Fruit fly (Drosophila melanogaster): Measurements from ENCODE around the gene Cul6.

Cul6 gene

DNA sequence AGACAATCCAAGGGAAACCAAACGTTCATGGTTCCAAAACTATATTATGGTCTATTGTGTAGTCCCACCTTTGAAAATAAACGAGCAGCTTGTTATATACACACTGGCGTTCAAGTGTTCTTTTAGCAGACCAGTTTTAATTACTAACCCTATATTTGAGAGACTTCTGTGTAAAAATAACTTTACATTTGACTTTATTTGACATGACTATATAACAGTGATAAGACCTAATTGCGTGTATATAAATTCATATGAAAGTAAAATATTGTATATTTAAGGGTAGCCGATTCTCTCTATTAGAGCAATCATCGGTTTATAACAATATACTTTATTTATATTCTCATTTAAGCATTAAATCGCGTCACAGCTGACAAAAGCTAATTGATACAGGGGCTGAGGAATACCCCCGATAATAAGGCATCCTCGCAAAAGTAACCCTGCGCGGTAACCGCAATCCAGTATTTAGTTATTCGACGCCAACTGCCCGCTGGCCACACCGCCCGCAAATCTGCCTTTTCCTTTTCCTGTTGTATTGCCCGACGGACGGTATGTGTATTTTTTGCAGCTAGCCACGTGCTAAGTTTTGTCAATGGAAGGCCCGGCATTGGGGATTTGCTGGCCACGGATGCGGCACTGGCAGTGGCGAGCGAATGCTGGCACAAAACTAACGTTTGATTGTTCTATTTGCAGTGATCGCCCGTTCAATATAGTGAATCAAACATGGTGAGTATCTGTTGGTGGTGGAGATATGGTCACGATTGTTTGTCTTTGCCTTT is 30.0 kb upstream of the Cul6 start, which contains the start of gene RpS4:
Gene RpS4, plus strand, starts transcription at position 465 of the 776 bp plus-strand sequence.
- TF ChIP-seq CG1620 (GFP tag; optimal IDR thresholded peaks at IDR 0.05) (peak; percentile 95), ovo (GFP tag; optimal IDR thresholded peaks at IDR 0.05) (peak; percentile 88), CG5204 (GFP tag; optimal IDR thresholded peaks at IDR 0.05) (no peak), cic (GFP tag; optimal IDR thresholded peaks at IDR 0.05) (peak; percentile 61), Hr96 (GFP tag; optimal IDR thresholded peaks at IDR 0.05) (peak; percentile 88), CG7101 (tag; optimal IDR thresholded peaks at IDR 0.05) (peak; percentile 91), toe (GFP tag; optimal IDR thresholded peaks at IDR 0.05) (peak; percentile 81), tj (GFP tag; optimal IDR thresholded peaks at IDR 0.05) (peak; percentile 71), CG14711 (tag; optimal IDR thresholded peaks at IDR 0.05) (peak; percentile 75), kay (GFP tag; ENCODE audit: borderline replicate concordance) (no peak), CG7045 (GFP tag; optimal IDR thresholded peaks at IDR 0.05) (peak; percentile 89), cnc (optimal IDR thresholded peaks at IDR 0.05) (no peak), Clk (GFP tag; optimal IDR thresholded peaks at IDR 0.05) (peak; percentile 76), pad (GFP tag; optimal IDR thresholded peaks at IDR 0.05) (peak; percentile 79), CG12768 (GFP tag; optimal IDR thresholded peaks at IDR 0.05) (peak; percentile 92), Crg-1 (GFP tag; optimal IDR thresholded peaks at IDR 0.05) (peak; percentile 93), Mnt (GFP tag; optimal IDR thresholded peaks at IDR 0.05) (peak; percentile 98), CG11617 (GFP tag; optimal IDR thresholded peaks at IDR 0.05) (peak; percentile 91), bab1 (GFP tag; optimal IDR thresholded peaks at IDR 0.05) (peak; percentile 93), CG33017 (tag; optimal IDR thresholded peaks at IDR 0.05) (peak; percentile 84)

DNA sequence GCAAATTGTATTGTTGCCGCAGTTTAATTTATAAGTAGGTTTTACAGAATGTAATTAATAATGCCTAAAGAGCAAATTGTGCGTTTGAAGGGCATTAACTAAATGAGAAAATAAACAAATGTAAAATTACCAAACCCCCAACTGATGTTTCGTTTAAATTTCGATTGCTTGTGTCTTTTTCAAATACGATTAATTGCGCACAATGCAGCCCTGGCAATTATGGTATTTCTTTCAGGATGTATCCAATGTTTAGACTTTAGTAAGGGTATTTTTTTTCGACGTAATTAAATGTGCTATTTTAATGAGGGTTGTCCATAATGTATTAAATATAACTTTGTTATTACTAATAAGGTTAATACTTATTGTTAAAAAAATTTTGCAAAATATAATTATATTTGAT is 29.4 kb upstream of the Cul6 start:
- TF ChIP-seq CG1620 (GFP tag; optimal IDR thresholded peaks at IDR 0.05) (no peak), bab1 (GFP tag; optimal IDR thresholded peaks at IDR 0.05) (peak; percentile 3), cic (GFP tag; optimal IDR thresholded peaks at IDR 0.05) (no peak), CG14711 (tag; optimal IDR thresholded peaks at IDR 0.05) (no peak), pad (GFP tag; optimal IDR thresholded peaks at IDR 0.05) (no peak), kay (GFP tag; ENCODE audit: borderline replicate concordance) (no peak)

DNA sequence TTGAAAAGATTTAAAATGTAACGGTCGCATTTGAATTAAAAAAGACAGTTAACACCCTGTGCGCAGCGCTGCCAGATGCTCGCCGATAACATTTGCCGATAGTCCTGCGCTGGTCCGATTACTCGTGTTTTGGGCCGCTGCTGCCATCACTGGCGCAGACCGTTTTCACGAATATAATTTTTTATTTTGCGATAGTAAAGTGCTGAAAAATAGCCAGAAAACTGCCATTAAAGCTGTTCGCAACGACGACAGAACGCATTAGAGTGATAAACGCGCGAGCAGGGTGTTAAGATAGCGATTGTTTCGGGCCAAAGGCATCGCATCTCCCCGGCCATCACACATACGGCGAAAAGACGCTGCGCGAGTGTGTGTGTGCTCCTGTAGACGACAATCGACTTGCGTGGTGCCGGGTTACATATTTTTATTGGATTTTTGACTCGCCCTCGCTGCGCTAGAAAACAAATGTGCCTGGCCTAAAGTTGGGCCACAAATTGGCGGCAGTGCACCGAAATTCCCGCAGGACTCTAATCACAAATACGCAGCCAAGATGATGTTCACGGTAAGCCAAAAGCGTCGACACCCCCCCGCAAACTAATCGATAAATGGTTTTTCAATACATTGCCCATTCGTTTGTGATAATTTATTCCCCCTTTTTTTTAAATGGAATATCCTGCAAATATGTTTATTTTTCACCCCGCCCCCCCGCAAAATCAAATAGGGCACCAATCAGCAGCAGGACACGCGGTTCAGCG is 25.4 kb upstream of the Cul6 start, which contains the start of gene Srrm1:
Gene Srrm1, plus strand, starts transcription at position 116 of the 752 bp plus-strand sequence.
- TF ChIP-seq toe (GFP tag; optimal IDR thresholded peaks at IDR 0.05), result peak; percentile 26
- TF ChIP-seq CG1620 (GFP tag; optimal IDR thresholded peaks at IDR 0.05), result peak; percentile 55
- TF ChIP-seq cic (GFP tag; optimal IDR thresholded peaks at IDR 0.05), result no peak
- TF ChIP-seq bab1 (GFP tag; optimal IDR thresholded peaks at IDR 0.05), result peak; percentile 50
- TF ChIP-seq Mnt (GFP tag; optimal IDR thresholded peaks at IDR 0.05), result peak; percentile 24
- TF ChIP-seq CG11617 (GFP tag; optimal IDR thresholded peaks at IDR 0.05), result no peak
- no peak for TF ChIP-seq CG5204 (GFP tag; optimal IDR thresholded peaks at IDR 0.05)
- TF ChIP-seq CG12768 (GFP tag; optimal IDR thresholded peaks at IDR 0.05), result no peak
- TF ChIP-seq ovo (GFP tag; optimal IDR thresholded peaks at IDR 0.05), result peak; percentile 26
- TF ChIP-seq CG7045 (GFP tag; optimal IDR thresholded peaks at IDR 0.05), result no peak
- TF ChIP-seq Crg-1 (GFP tag; optimal IDR thresholded peaks at IDR 0.05), result peak; percentile 26
- TF ChIP-seq cnc (optimal IDR thresholded peaks at IDR 0.05), result no peak
- TF ChIP-seq Clk (GFP tag; optimal IDR thresholded peaks at IDR 0.05), result no peak
- no peak for TF ChIP-seq CG7101 (tag; optimal IDR thresholded peaks at IDR 0.05)
- TF ChIP-seq Hr96 (GFP tag; optimal IDR thresholded peaks at IDR 0.05), result peak; percentile 45

DNA sequence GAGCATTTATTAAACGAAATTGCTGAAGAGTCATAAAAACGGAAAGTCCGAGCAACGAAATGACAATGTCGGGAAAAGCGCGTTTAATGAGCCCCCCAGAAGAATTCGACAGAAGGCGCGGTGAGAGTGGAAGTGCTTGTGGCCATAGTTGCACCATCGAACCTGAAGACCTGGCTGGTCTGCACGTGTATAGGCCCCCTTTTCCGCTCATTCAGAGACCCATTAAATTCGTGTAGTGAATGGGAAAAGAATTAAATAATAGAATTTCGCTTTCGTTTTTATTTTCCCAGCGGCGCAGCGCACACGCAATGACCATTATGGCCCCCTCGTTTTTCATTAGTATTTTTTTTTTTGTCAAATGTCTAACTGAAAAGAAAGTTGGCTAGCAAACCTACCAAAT is 21.9 kb upstream of the Cul6 start:
- peak; percentile 25 for TF ChIP-seq bab1 (GFP tag; optimal IDR thresholded peaks at IDR 0.05)
- no peak for TF ChIP-seq toe (GFP tag; optimal IDR thresholded peaks at IDR 0.05)

dm6 chr3L:13032915-13033282 is 21.4 kb upstream of the Cul6 start:
- TF ChIP-seq kay (GFP tag; ENCODE audit: borderline replicate concordance) (no peak), cnc (optimal IDR thresholded peaks at IDR 0.05) (no peak)

DNA sequence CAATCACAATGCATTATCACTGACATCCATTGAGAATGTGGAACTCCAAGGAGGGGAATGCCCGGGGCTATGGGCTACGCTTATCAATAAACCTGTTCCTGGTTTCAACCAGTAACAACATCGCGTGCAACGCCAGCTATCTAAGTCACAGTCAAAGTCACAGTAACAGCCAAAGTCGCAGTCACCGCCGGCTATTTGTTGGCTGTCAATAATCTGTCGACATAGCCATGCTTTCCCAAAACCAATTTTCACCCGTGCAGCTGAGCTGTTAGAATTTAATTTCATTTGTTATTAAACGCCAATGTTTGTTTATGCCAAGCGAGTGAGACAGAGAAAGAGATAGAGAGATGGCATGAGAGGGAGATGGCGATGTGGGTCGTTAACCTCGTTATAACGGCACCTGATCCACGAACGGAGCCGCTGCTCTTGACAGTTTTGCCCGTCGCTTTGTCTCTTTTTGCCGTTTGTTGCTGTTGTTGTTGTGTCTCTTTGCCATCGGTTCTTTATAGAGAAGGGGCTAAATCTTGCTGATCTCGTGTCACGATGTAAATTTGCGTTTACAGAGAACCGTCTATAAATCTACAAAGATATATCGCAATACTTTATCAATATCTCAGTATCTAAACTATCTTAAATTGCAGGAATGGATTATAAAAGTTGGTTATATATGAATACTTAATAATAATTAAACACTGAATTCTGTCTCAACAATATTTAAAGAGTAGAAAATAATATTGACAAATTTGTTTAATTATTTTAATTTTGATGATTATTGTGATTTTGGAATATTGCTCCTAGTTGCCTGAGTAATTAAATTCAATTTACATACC is 20.8 kb upstream of the Cul6 start:
- TF ChIP-seq CG12768 (GFP tag; optimal IDR thresholded peaks at IDR 0.05) (no peak), kay (GFP tag; ENCODE audit: borderline replicate concordance) (no peak), CG1620 (GFP tag; optimal IDR thresholded peaks at IDR 0.05) (no peak), Clk (GFP tag; optimal IDR thresholded peaks at IDR 0.05) (no peak), ovo (GFP tag; optimal IDR thresholded peaks at IDR 0.05) (peak; percentile 66)

Measured in whole organism, adult.